Worm (Caenorhabditis elegans): Measurements from ENCODE around the gene Y48B6A.5.

The Y48B6A.5 gene

DNA sequence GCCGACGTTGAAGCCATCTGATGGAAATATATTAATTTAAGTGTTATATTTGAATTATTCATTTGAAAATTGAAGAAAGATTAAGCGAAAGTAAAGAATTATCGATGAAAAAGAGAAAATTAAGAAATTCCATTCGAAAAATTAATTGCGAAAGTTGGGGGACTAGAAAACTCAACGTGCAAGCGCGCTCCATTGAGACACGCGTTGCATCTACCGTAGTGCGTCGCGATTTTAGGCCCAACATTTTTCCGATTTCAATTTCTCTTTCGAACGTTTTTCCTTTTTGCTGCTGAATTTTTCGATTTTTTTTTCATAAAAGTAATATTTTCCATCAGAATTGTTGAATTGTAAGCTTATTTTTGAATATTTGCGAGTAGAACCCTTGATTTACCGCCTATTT, 20.6 kb downstream of the Y48B6A.5 start, which contains the start of gene Y48B6A.1 (continued):
- TF ChIP-seq dve-1 (tag; optimal IDR thresholded peaks at IDR 0.05), result peak; percentile 84
- peak; percentile 75 for TF ChIP-seq ceh-18 (tag; optimal IDR thresholded peaks at IDR 0.05)
- TF ChIP-seq zip-5 (tag; optimal IDR thresholded peaks at IDR 0.05), result peak; percentile 71
- TF ChIP-seq pha-4 (tag; optimal IDR thresholded peaks at IDR 0.05), result no peak
- peak; percentile 46 for TF ChIP-seq pqm-1 (tag; optimal IDR thresholded peaks at IDR 0.05)
- TF ChIP-seq fkh-6 (tag; optimal IDR thresholded peaks at IDR 0.05), result peak; percentile 55
- no peak for TF ChIP-seq pat-9 (tag; optimal IDR thresholded peaks at IDR 0.05)
- TF ChIP-seq ceh-14 (tag; optimal IDR thresholded peaks at IDR 0.05), result peak; percentile 82
- no peak for TF ChIP-seq che-1 (tag; optimal IDR thresholded peaks at IDR 0.05)
- TF ChIP-seq ceh-19 (GFP tag; optimal IDR thresholded peaks at IDR 0.05), result no peak
- TF ChIP-seq unc-86 (tag; optimal IDR thresholded peaks at IDR 0.05), result peak; percentile 56
- peak; percentile 84 for TF ChIP-seq pax-1 (tag; optimal IDR thresholded peaks at IDR 0.05)
- TF ChIP-seq ceh-2 (tag; optimal IDR thresholded peaks at IDR 0.05), result peak; percentile 89
- no peak for TF ChIP-seq unc-3 (GFP tag; conservative IDR thresholded peaks at IDR 0.05)
- TF ChIP-seq unc-3 (tag; optimal IDR thresholded peaks at IDR 0.05), result no peak
- TF ChIP-seq elt-4 (tag; optimal IDR thresholded peaks at IDR 0.05), result no peak
- TF ChIP-seq nhr-11 (tag; optimal IDR thresholded peaks at IDR 0.05), result no peak
- peak; percentile 56 for TF ChIP-seq fax-1 (tag; optimal IDR thresholded peaks at IDR 0.05)
- peak; percentile 16 for TF ChIP-seq pha-2 (tag; optimal IDR thresholded peaks at IDR 0.05)
- TF ChIP-seq gmeb-2 (tag; optimal IDR thresholded peaks at IDR 0.05), result no peak
- TF ChIP-seq ref-2 (tag; optimal IDR thresholded peaks at IDR 0.05), result peak; percentile 92
- no peak for TF ChIP-seq hlh-15 (tag; optimal IDR thresholded peaks at IDR 0.05)
- TF ChIP-seq dmd-4 (tag; optimal IDR thresholded peaks at IDR 0.05; ENCODE audit: borderline replicate concordance), result no peak
- TF ChIP-seq pag-3 (tag; optimal IDR thresholded peaks at IDR 0.05; ENCODE audit: borderline replicate concordance), result peak; percentile 74
- no peak for TF ChIP-seq sox-4 (tag; optimal IDR thresholded peaks at IDR 0.05)
- no peak for TF ChIP-seq K02D7.2 (tag; optimal IDR thresholded peaks at IDR 0.05)

ce11 chrII:14152274-14152673, 22.7 kb downstream of the Y48B6A.5 start:
- TF ChIP-seq rnt-1 (tag; optimal IDR thresholded peaks at IDR 0.05) (no peak), fax-1 (tag; optimal IDR thresholded peaks at IDR 0.05) (no peak), dmd-4 (tag; optimal IDR thresholded peaks at IDR 0.05; ENCODE audit: borderline replicate concordance) (no peak), eyg-1 (tag; optimal IDR thresholded peaks at IDR 0.05) (no peak), syd-9 (tag; optimal IDR thresholded peaks at IDR 0.05) (no peak), pha-2 (tag; optimal IDR thresholded peaks at IDR 0.05) (no peak), ama-1 (optimal IDR thresholded peaks at IDR 0.05) (no peak), ceh-48 (tag; optimal IDR thresholded peaks at IDR 0.05) (no peak)

ce11 chrII:14150031-14150430, 25.0 kb downstream of the Y48B6A.5 start, which contains the start of gene W03H9.1:
W03H9.1 (minus strand) TSS chrII:14150131.
- TF ChIP-seq npax-4 (tag; optimal IDR thresholded peaks at IDR 0.05) (no peak), nhr-11 (tag; optimal IDR thresholded peaks at IDR 0.05) (no peak), ceh-31 (tag; optimal IDR thresholded peaks at IDR 0.05) (no peak), hlh-13 (GFP tag; optimal IDR thresholded peaks at IDR 0.05) (no peak)

DNA sequence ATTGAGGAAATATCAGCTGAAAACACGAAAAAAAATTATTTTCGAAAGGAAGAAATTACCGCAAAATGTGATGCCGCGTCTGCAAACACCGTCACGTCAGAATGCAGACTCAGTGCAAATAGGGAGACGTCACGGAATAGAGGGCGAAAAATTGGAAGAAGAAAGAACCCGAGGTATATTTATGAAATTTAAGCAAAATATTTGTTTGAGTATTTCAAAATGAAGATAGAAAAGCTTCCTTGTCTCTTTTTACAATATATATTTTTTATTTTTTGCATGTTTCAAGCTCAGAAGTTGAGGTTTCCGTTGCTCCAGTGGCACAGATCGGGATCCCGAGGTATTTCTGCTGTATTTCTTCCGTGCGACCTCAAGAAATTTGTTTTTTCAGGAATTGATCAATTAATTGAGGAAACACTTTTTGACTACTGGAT, 31.1 kb downstream of the Y48B6A.5 start, which contains the start of gene W03H9.2:
W03H9.2 (minus strand) TSS at position 32 of the 431 bp plus-strand sequence.
- peak; percentile 5 for TF ChIP-seq elt-4 (tag; optimal IDR thresholded peaks at IDR 0.05)
- TF ChIP-seq sox-2 (GFP tag; IDR thresholded peaks at IDR 0.05), result no peak
- TF ChIP-seq pha-4 (tag; optimal IDR thresholded peaks at IDR 0.05), result no peak
- peak; percentile 45 for TF ChIP-seq unc-42 (tag; optimal IDR thresholded peaks at IDR 0.05)
- peak; percentile 96 for TF ChIP-seq ceh-2 (tag; optimal IDR thresholded peaks at IDR 0.05)
- peak; percentile 33 for TF ChIP-seq ceh-24 (tag; optimal IDR thresholded peaks at IDR 0.05)
- TF ChIP-seq unc-86 (tag; optimal IDR thresholded peaks at IDR 0.05), result peak; percentile 76
- peak; percentile 33 for TF ChIP-seq T23F11.4 (GFP tag; optimal IDR thresholded peaks at IDR 0.05)
- TF ChIP-seq hlh-15 (tag; optimal IDR thresholded peaks at IDR 0.05), result peak; percentile 83
- no peak for TF ChIP-seq unc-55 (GFP tag; optimal IDR thresholded peaks at IDR 0.05)
- TF ChIP-seq dmd-4 (tag; optimal IDR thresholded peaks at IDR 0.05; ENCODE audit: borderline replicate concordance), result peak; percentile 62
- TF ChIP-seq F13H6.1 (tag; optimal IDR thresholded peaks at IDR 0.05), result peak; percentile 82
- peak; percentile 88 for TF ChIP-seq ceh-14 (tag; optimal IDR thresholded peaks at IDR 0.05)
- TF ChIP-seq tbx-2 (tag; optimal IDR thresholded peaks at IDR 0.05), result peak; percentile 97
- no peak for TF ChIP-seq hlh-13 (GFP tag; optimal IDR thresholded peaks at IDR 0.05)
- TF ChIP-seq ceh-9 (tag; optimal IDR thresholded peaks at IDR 0.05), result no peak
- no peak for TF ChIP-seq hlh-30 (tag; optimal IDR thresholded peaks at IDR 0.05; ENCODE audit: insufficient read depth)
- peak; percentile 84 for TF ChIP-seq ztf-16 (tag; optimal IDR thresholded peaks at IDR 0.05)
- peak; percentile 98 for TF ChIP-seq ceh-31 (tag; optimal IDR thresholded peaks at IDR 0.05)
- TF ChIP-seq fax-1 (tag; optimal IDR thresholded peaks at IDR 0.05), result peak; percentile 96
- TF ChIP-seq elt-2 (tag; optimal IDR thresholded peaks at IDR 0.05), result peak; percentile 92
- TF ChIP-seq ref-2 (tag; optimal IDR thresholded peaks at IDR 0.05), result peak; percentile 92
- TF ChIP-seq hlh-6 (tag; optimal IDR thresholded peaks at IDR 0.05), result peak; percentile 38
- peak; percentile 91 for TF ChIP-seq ets-4 (tag; optimal IDR thresholded peaks at IDR 0.05)
- TF ChIP-seq ama-1 (optimal IDR thresholded peaks at IDR 0.05), result no peak

All from whole organism, late embryonic.